Worm (Caenorhabditis elegans) whole organism, midembryonic: ENCODE measurements around the gene atp-2.

Source experiments
- cog-1 ChIP-seq: sonication (generic microtip); optimal IDR thresholded peaks from 2 replicates; lab custom pipeline; 2016; ENCODE audit warnings: missing genetic modification characterization, missing compliant biosample characterization
- med-1 ChIP-seq: sonication (generic microtip); optimal IDR thresholded peaks from 2 replicates; lab custom pipeline; 2017; ENCODE audit warnings: missing genetic modification characterization, mild to moderate bottlenecking, missing compliant biosample characterization, antibody characterized with exemption, missing genetic modification reagents; ENCODE audit not compliant: insufficient read depth
- tab-1 ChIP-seq: fragments of 200-800 bp; sonication (Bioruptor generic); IDR thresholded peaks from 2 replicates; pipeline ENCODE4 v1.3.6; 2022; ENCODE audit warnings: missing genetic modification characterization, missing compliant biosample characterization

- peak; percentile 25 for TF ChIP-seq cog-1 (tag; lab: Kevin White, UChicago)
- peak; percentile 7 for TF ChIP-seq med-1 (GFP tag; lab: Kevin White, UChicago)
- TF ChIP-seq tab-1 (GFP tag; lab: Robert Waterston, UW): no peak
Observed at ce11 chrIII:5227831-5228467, at the start of gene atp-2, which contains the start of the genes C34E10.12 and C34E10.10.
